Worm (Caenorhabditis elegans) whole organism, L2 larva: ENCODE data around the gene idpb-2.
"Not testable (repeated sequence)": the region's sequence is repeated elsewhere in the genome, so short reads cannot be mapped to it uniquely, and the experiment has no call there.

Source experiments
- C34F6.9 ChIP-seq: fragments of 150-350 bp; optimal IDR thresholded peaks from 2 replicates; lab custom pipeline; 2014; ENCODE audit warnings: missing biosample characterization, missing genetic modification characterization
- F13H6.1 ChIP-seq: sonication (generic microtip); optimal IDR thresholded peaks from 2 replicates; lab custom pipeline; 2016; ENCODE audit warnings: missing genetic modification characterization, missing compliant biosample characterization
- R02D3.7 ChIP-seq: fragments of 150-350 bp; optimal IDR thresholded peaks from 2 replicates; lab custom pipeline; 2014; ENCODE audit warnings: missing biosample characterization, missing genetic modification characterization
- Y55F3AM.14 ChIP-seq: fragments of 200-800 bp; sonication (Bioruptor generic); optimal IDR thresholded peaks from 2 replicates; lab custom pipeline; 2018; ENCODE audit warnings: mild to moderate bottlenecking, missing genetic modification characterization, missing compliant biosample characterization
- alr-1 ChIP-seq: fragments of 150-350 bp; optimal IDR thresholded peaks from 2 replicates; lab custom pipeline; 2014; ENCODE audit warnings: missing biosample characterization, missing genetic modification characterization
- aly-2 ChIP-seq: fragments of 150-350 bp; optimal IDR thresholded peaks from 2 replicates; lab custom pipeline; 2014; ENCODE audit warnings: missing biosample characterization, missing genetic modification characterization
- blmp-1 ChIP-seq: sonication (generic microtip); optimal IDR thresholded peaks from 2 replicates; lab custom pipeline; 2017; ENCODE audit warnings: missing genetic modification characterization, mild to moderate bottlenecking, missing compliant biosample characterization, antibody characterized with exemption, moderate library complexity; ENCODE audit not compliant: insufficient read depth
- ceh-82 ChIP-seq: fragments of 150-350 bp; optimal IDR thresholded peaks from 2 replicates; lab custom pipeline; 2014; ENCODE audit warnings: missing biosample characterization, missing genetic modification characterization
- crh-2 ChIP-seq: sonication (generic microtip); optimal IDR thresholded peaks from 2 replicates; lab custom pipeline; 2017; ENCODE audit warnings: missing biosample characterization, missing genetic modification characterization
- dmd-4 ChIP-seq: sonication (generic microtip); optimal IDR thresholded peaks from 2 replicates; lab custom pipeline; 2017; ENCODE audit warnings: missing biosample characterization, missing genetic modification characterization
- egl-27 ChIP-seq: sonication (generic microtip); optimal IDR thresholded peaks from 3 replicates; lab custom pipeline; 2017; ENCODE audit warnings: missing biosample characterization, missing genetic modification reagents, missing genetic modification characterization
- elt-1 ChIP-seq: fragments of 150-350 bp; optimal IDR thresholded peaks from 2 replicates; lab custom pipeline; 2014; ENCODE audit warnings: missing biosample characterization, missing genetic modification characterization
- elt-3 ChIP-seq: sonication (generic microtip); optimal IDR thresholded peaks from 2 replicates; lab custom pipeline; 2017; ENCODE audit warnings: missing biosample characterization, missing genetic modification characterization
- fos-1 ChIP-seq: fragments of 150-350 bp; optimal IDR thresholded peaks from 2 replicates; lab custom pipeline; 2014; ENCODE audit warnings: missing biosample characterization, missing genetic modification characterization
- lin-11 ChIP-seq: fragments of 150-350 bp; sonication (generic microtip); optimal IDR thresholded peaks from 2 replicates; lab custom pipeline; 2014; ENCODE audit warnings: missing biosample characterization, missing genetic modification characterization, inconsistent platforms, mixed read lengths
- lin-13 ChIP-seq: fragments of 150-350 bp; optimal IDR thresholded peaks from 2 replicates; lab custom pipeline; 2014; ENCODE audit warnings: missing biosample characterization, missing genetic modification reagents, missing genetic modification characterization
- lin-39 ChIP-seq: fragments of 150-350 bp; optimal IDR thresholded peaks from 2 replicates; lab custom pipeline; 2014; ENCODE audit warnings: missing biosample characterization, missing genetic modification reagents, missing genetic modification characterization
- lsy-2 ChIP-seq, 2 experiments: fragments of 150-350 bp in 1 of 2; sonication (generic microtip) in 1 of 2; optimal IDR thresholded peaks; 2 replicates each; lab custom pipeline; 2014 to 2017; ENCODE audit warnings: missing biosample characterization in 2 of 2, missing genetic modification characterization in 2 of 2
- mab-5 ChIP-seq: fragments of 150-350 bp; optimal IDR thresholded peaks from 2 replicates; lab custom pipeline; 2014; ENCODE audit warnings: missing biosample characterization, missing genetic modification characterization
- mbf-1 ChIP-seq: sonication (generic microtip); optimal IDR thresholded peaks from 2 replicates; lab custom pipeline; 2017; ENCODE audit warnings: missing biosample characterization, missing genetic modification characterization
- mdl-1 ChIP-seq, 2 experiments: fragments of 150-350 bp in 1 of 2; sonication (generic microtip) in 1 of 2; optimal IDR thresholded peaks; 2 replicates each; lab custom pipeline; 2017; ENCODE audit warnings: missing biosample characterization in 2 of 2, missing genetic modification characterization in 2 of 2
- nhr-10 ChIP-seq: sonication (generic microtip); optimal IDR thresholded peaks from 2 replicates; lab custom pipeline; 2017; ENCODE audit warnings: missing biosample characterization, missing genetic modification characterization
- nhr-11 ChIP-seq: fragments of 150-350 bp; optimal IDR thresholded peaks from 2 replicates; lab custom pipeline; 2014; ENCODE audit warnings: missing biosample characterization, missing genetic modification characterization
- nhr-12 ChIP-seq: fragments of 150-350 bp; optimal IDR thresholded peaks from 2 replicates; lab custom pipeline; 2014; ENCODE audit warnings: missing biosample characterization, missing genetic modification characterization
- nhr-129 ChIP-seq: fragments of 150-350 bp; optimal IDR thresholded peaks from 2 replicates; lab custom pipeline; 2014; ENCODE audit warnings: missing biosample characterization, missing genetic modification characterization
- nhr-21 ChIP-seq: fragments of 150-350 bp; optimal IDR thresholded peaks from 2 replicates; lab custom pipeline; 2014; ENCODE audit warnings: missing biosample characterization, missing genetic modification characterization
- nhr-23 ChIP-seq: fragments of 150-350 bp; optimal IDR thresholded peaks from 2 replicates; lab custom pipeline; 2014; ENCODE audit warnings: missing biosample characterization, missing genetic modification reagents, missing genetic modification characterization
- nhr-6 ChIP-seq: fragments of 150-350 bp; optimal IDR thresholded peaks from 2 replicates; lab custom pipeline; 2014; ENCODE audit warnings: missing biosample characterization, missing genetic modification characterization
- nhr-77 ChIP-seq: fragments of 150-350 bp; optimal IDR thresholded peaks from 2 replicates; lab custom pipeline; 2014; ENCODE audit warnings: missing biosample characterization, missing genetic modification characterization
- peb-1 ChIP-seq: fragments of 150-350 bp; optimal IDR thresholded peaks from 2 replicates; lab custom pipeline; 2014; ENCODE audit warnings: missing biosample characterization, missing genetic modification characterization
- sem-4 ChIP-seq: fragments of 150-350 bp; optimal IDR thresholded peaks from 2 replicates; lab custom pipeline; 2014; ENCODE audit warnings: missing biosample characterization, missing genetic modification reagents, missing genetic modification characterization
- skn-1 ChIP-seq: sonication (generic microtip); optimal IDR thresholded peaks from 2 replicates; lab custom pipeline; 2017; ENCODE audit warnings: missing biosample characterization, missing genetic modification characterization
- sma-3 ChIP-seq: sonication (generic microtip); optimal IDR thresholded peaks from 2 replicates; lab custom pipeline; 2016; ENCODE audit warnings: missing genetic modification reagents, missing genetic modification characterization, missing compliant biosample characterization
- sma-9 ChIP-seq, 2 experiments: fragments of 150-350 bp in 1 of 2; sonication (generic microtip) in 1 of 2; optimal IDR thresholded peaks; 2 replicates each; lab custom pipeline; 2014 to 2016; ENCODE audit warnings: missing genetic modification characterization in 2 of 2, mild to moderate bottlenecking in 1 of 2, missing biosample characterization in 1 of 2, missing compliant biosample characterization in 1 of 2, missing genetic modification reagents in 1 of 2, moderate library complexity in 1 of 2
- snpc-4 ChIP-seq: fragments of 150-350 bp; optimal IDR thresholded peaks from 2 replicates; lab custom pipeline; 2014; ENCODE audit warnings: missing biosample characterization, missing genetic modification characterization
- unc-39 ChIP-seq: fragments of 150-350 bp; optimal IDR thresholded peaks from 2 replicates; lab custom pipeline; 2014; ENCODE audit warnings: missing biosample characterization, missing genetic modification characterization
- unc-62 ChIP-seq: fragments of 150-350 bp; optimal IDR thresholded peaks from 2 replicates; lab custom pipeline; 2014; ENCODE audit warnings: missing biosample characterization, missing genetic modification reagents, missing genetic modification characterization
- zag-1 ChIP-seq: fragments of 150-350 bp; optimal IDR thresholded peaks from 2 replicates; lab custom pipeline; 2014; ENCODE audit warnings: missing biosample characterization, missing genetic modification characterization
- ztf-1 ChIP-seq: fragments of 200-800 bp; sonication (Bioruptor generic); conservative IDR thresholded peaks from 2 replicates; pipeline ENCODE4 v1.3.6; 2022; ENCODE audit warnings: missing genetic modification characterization, missing compliant biosample characterization
- ztf-11 ChIP-seq: sonication (generic microtip); optimal IDR thresholded peaks from 2 replicates; lab custom pipeline; 2017; ENCODE audit warnings: missing biosample characterization, missing genetic modification characterization
- ztf-4 ChIP-seq: fragments of 150-350 bp; optimal IDR thresholded peaks from 2 replicates; lab custom pipeline; 2014; ENCODE audit warnings: missing biosample characterization, missing genetic modification characterization

Gene idpb-2

ce11 chrII:5069525-5069924, at the start of gene idpb-2:
Gene idpb-2, minus strand, starts transcription at chrII:5069625.
- TF ChIP-seq zag-1 (tag; lab: Kevin White, UChicago) = no peak
- TF ChIP-seq R02D3.7 (tag; lab: Kevin White, UChicago) = no peak
- no peak for TF ChIP-seq lin-11 (tag; lab: Kevin White, UChicago)
- TF ChIP-seq snpc-4 (tag; lab: Kevin White, UChicago) = no peak
- no peak for TF ChIP-seq mbf-1 (tag; lab: Kevin White, UChicago)
- no peak for TF ChIP-seq nhr-77 (tag; lab: Kevin White, UChicago)
- no peak for TF ChIP-seq ztf-1 (GFP tag; lab: Robert Waterston, UW)
- TF ChIP-seq blmp-1 (tag; lab: Kevin White, UChicago) = no peak
- no peak for TF ChIP-seq lin-13 (GFP tag; lab: Kevin White, UChicago)
- TF ChIP-seq crh-2 (tag; lab: Kevin White, UChicago) = no peak
- no peak for TF ChIP-seq lsy-2 (tag; optimal IDR thresholded peaks at IDR 0.05; lab: Kevin White, UChicago)
- TF ChIP-seq nhr-21 = no peak

ce11 chrII:5115733-5116132, 46.3 kb upstream of the idpb-2 start, which contains the start of gene srsy-1:
Gene srsy-1, plus strand, starts transcription at chrII:5116033.
- TF ChIP-seq unc-62 (no peak), elt-1 (tag; lab: Kevin White, UChicago) (no peak), nhr-21 (no peak), sem-4 (no peak), egl-27 (no peak)
- TF ChIP-seq, all 48 proteins: peak for 0

- not testable (repeated sequence) for TF ChIP-seq ztf-11, mbf-1, nhr-11 (tag; lab: Kevin White, UChicago)
Observed at ce11 chrII:5115235-5115634, 45.8 kb upstream of the idpb-2 start, which contains the start of gene msp-74. Gene msp-74, minus strand, starts transcription at chrII:5115335.

- TF ChIP-seq ztf-4 (tag; lab: Kevin White, UChicago) (no peak), fos-1 (no peak), ceh-82 (no peak), zag-1 (tag; lab: Kevin White, UChicago) (no peak)
Observed at ce11 chrII:5112082-5112481, 42.7 kb upstream of the idpb-2 start, which contains the start of gene F09C12.8. Gene F09C12.8, plus strand, starts transcription at chrII:5112382.

- TF ChIP-seq nhr-11 (tag; lab: Kevin White, UChicago) = no peak
- no peak for TF ChIP-seq Y55F3AM.14 (GFP tag; lab: Kevin White, UChicago)
- no peak for TF ChIP-seq nhr-12 (tag; lab: Kevin White, UChicago)
- peak; percentile 14 for TF ChIP-seq fos-1
- no peak for TF ChIP-seq sma-3
Observed at ce11 chrII:5109693-5110092, 40.3 kb upstream of the idpb-2 start, which contains the start of gene F09C12.2. Gene F09C12.2, plus strand, starts transcription at chrII:5110012.

ce11 chrII:5105020-5105419, 35.6 kb upstream of the idpb-2 start:
- TF ChIP-seq nhr-129 (tag; lab: Kevin White, UChicago) (peak; percentile 94), unc-39 (no peak), ceh-82 (no peak), zag-1 (tag; lab: Kevin White, UChicago) (peak; percentile 43), lin-39 (tag; lab: Kevin White, UChicago) (no peak), Y55F3AM.14 (GFP tag; lab: Kevin White, UChicago) (peak; percentile 61), nhr-23 (tag; lab: Kevin White, UChicago) (no peak), crh-2 (tag; lab: Kevin White, UChicago) (peak; percentile 70), nhr-6 (tag; lab: Kevin White, UChicago) (no peak), ztf-11 (tag; lab: Kevin White, UChicago) (no peak), sma-3 (peak; percentile 57), C34F6.9 (peak; percentile 52), alr-1 (tag; lab: Kevin White, UChicago) (no peak), sma-9 (GFP tag; optimal IDR thresholded peaks at IDR 0.05; lab: Kevin White, UChicago) (peak; percentile 82), sma-9 (tag; optimal IDR thresholded peaks at IDR 0.05; lab: Kevin White, UChicago) (no peak), mbf-1 (tag; lab: Kevin White, UChicago) (no peak), elt-1 (tag; lab: Kevin White, UChicago) (no peak), unc-62 (no peak), nhr-77 (tag; lab: Kevin White, UChicago) (no peak), lin-11 (tag; lab: Kevin White, UChicago) (peak; percentile 33), mdl-1 (tag; optimal IDR thresholded peaks at IDR 0.05; lab: Kevin White, UChicago) (peak in 1 of 2 experiments; percentile 4), dmd-4 (tag; lab: Kevin White, UChicago) (no peak), mab-5 (tag; lab: Kevin White, UChicago) (peak; percentile 23), lin-13 (GFP tag; lab: Kevin White, UChicago) (peak; percentile 63), aly-2 (no peak), snpc-4 (tag; lab: Kevin White, UChicago) (no peak), sem-4 (peak; percentile 1), skn-1 (no peak), F13H6.1 (peak; percentile 52), nhr-10 (no peak), peb-1 (tag; lab: Kevin White, UChicago) (no peak), elt-3 (tag; lab: Kevin White, UChicago) (no peak), nhr-21 (peak; percentile 85)
